Worm (Caenorhabditis elegans) whole organism, L4 larva: ENCODE data around the gene tbc-10.
A peak's percentile ranks its signal among the peaks of the same experiment; 100 is the strongest.

ENCODE experiments used
- ceh-28 ChIP-seq: fragments of 150-350 bp; optimal IDR thresholded peaks from 2 replicates; lab custom pipeline; 2014; ENCODE audit warnings: missing biosample characterization, missing genetic modification reagents, missing genetic modification characterization
- hlh-11 ChIP-seq: fragments of 200-800 bp; sonication (Bioruptor generic); optimal IDR thresholded peaks from 2 replicates; lab custom pipeline; 2018; ENCODE audit warnings: mild to moderate bottlenecking, missing genetic modification characterization, missing compliant biosample characterization
- nhr-77 ChIP-seq: fragments of 150-350 bp; optimal IDR thresholded peaks from 2 replicates; lab custom pipeline; 2014; ENCODE audit warnings: missing biosample characterization, missing genetic modification characterization
- snpc-4 ChIP-seq: fragments of 150-350 bp; optimal IDR thresholded peaks from 2 replicates; lab custom pipeline; 2014; ENCODE audit warnings: missing biosample characterization, missing genetic modification characterization
- unc-62 ChIP-seq, 3 experiments: fragments of 150-350 bp in 1 of 3; sonication (generic microtip); optimal IDR thresholded peaks in 2 of 3; peaks in 1 of 3; 1 replicate in 1 of 3; 2 replicates in 2 of 3; lab custom pipeline; 2014 to 2017; ENCODE audit warnings: missing biosample characterization in 3 of 3, missing genetic modification characterization in 3 of 3, missing genetic modification reagents in 3 of 3, missing genotype in 1 of 3

DNA sequence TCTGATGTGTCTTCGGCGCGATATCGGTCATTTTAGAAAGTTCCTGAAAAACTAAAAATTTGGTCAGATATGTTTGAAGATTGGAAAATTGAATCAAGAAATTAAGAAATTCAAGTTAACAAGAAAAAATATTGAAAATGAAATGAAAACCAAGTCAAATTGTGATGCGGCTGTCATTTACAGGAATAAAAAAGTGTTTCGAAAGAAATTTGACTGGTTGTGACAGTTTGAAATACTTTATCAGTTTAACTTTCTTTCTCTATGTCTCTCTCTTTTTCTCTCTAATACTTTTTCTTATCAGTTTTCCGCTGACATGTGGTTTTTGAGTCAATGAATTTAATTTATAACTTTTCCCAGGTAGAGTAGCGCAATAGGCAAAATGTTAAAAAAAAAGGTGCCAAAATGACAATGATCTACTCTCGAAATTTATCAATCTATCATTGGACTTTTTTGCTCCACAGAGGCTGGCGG lies 47.0 kb upstream of the tbc-10 start, which contains the start of gene fbxa-55:
- TF ChIP-seq hlh-11 (tag; lab: Kevin White, UChicago), result peak; percentile 75
- TF ChIP-seq snpc-4 (tag; lab: Kevin White, UChicago), result no peak
- no peak for TF ChIP-seq ceh-28 (tag; lab: Kevin White, UChicago)
- TF ChIP-seq nhr-77 (tag; lab: Kevin White, UChicago), result no peak
- peak in 1 of 2 experiments; percentile 6 for TF ChIP-seq unc-62 (GFP tag; optimal IDR thresholded peaks at IDR 0.05 in 1 of 2; lab: Kevin White, UChicago)
- TF ChIP-seq unc-62 (tag; optimal IDR thresholded peaks at IDR 0.05; lab: Kevin White, UChicago), result no peak
